Worm (Caenorhabditis elegans): Measurements from ENCODE around the gene tag-290.

ce11 chrV:11614805-11615497 is 1.8 kb downstream of the tag-290 start:
- TF ChIP-seq unc-130 (tag; optimal IDR thresholded peaks at IDR 0.05) (no peak), unc-86 (tag; optimal IDR thresholded peaks at IDR 0.05) (no peak), snu-23 (GFP tag; optimal IDR thresholded peaks at IDR 0.05) (peak; percentile 49)
